Worm (Caenorhabditis elegans): ENCODE results near the gene T25D10.1.

DNA sequence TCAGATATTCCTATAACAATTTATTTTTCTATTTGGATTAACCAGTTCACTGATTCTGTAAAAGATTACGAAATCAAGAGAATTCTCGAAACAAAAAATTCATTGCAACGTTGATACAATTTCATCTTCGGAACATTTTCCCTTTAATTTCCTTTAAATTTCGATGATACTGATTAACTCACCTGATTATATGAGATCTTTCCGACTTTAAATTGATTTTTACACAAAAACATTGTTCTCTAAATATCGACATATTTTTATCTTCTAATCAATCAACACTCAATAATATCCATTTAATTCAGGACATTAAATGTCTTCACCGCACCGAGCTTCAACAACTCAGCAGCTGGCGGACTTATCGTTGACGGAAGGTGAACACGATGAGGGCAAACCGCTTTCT, 32.2 kb upstream of the T25D10.1 start, which contains the start of gene lin-23:
- TF ChIP-seq lin-15B (tag; optimal IDR thresholded peaks at IDR 0.05): no peak
- TF ChIP-seq lir-3 (tag; optimal IDR thresholded peaks at IDR 0.05; ENCODE audit: poor library complexity): no peak
- no peak for TF ChIP-seq unc-62 (GFP tag; optimal IDR thresholded peaks at IDR 0.05)
- no peak for TF ChIP-seq nhr-47 (tag; optimal IDR thresholded peaks at IDR 0.05)
- no peak for TF ChIP-seq snu-23 (GFP tag; optimal IDR thresholded peaks at IDR 0.05)
- no peak for TF ChIP-seq unc-130 (tag; optimal IDR thresholded peaks at IDR 0.05)
- TF ChIP-seq grh-1 (GFP tag; IDR thresholded peaks at IDR 0.05): no peak
- no peak for TF ChIP-seq efl-1 (optimal IDR thresholded peaks at IDR 0.05)
- no peak for TF ChIP-seq efl-1 (GFP tag; optimal IDR thresholded peaks at IDR 0.05 in 1 of 2)
- no peak for TF ChIP-seq unc-98 (GFP tag; IDR thresholded peaks at IDR 0.05)
- no peak for TF ChIP-seq elt-2 (tag; optimal IDR thresholded peaks at IDR 0.05)
- no peak for TF ChIP-seq nhr-20 (tag; optimal IDR thresholded peaks at IDR 0.05)
- TF ChIP-seq hpl-2 (GFP tag; optimal IDR thresholded peaks at IDR 0.05): no peak

Data from whole organism, L1 larva.